Worm (Caenorhabditis elegans) whole organism, mixed stage, embryonic: ENCODE results near the gene F38B6.8.

Source experiments
- M03D4.4 ChIP-seq: sonication (generic microtip); optimal IDR thresholded peaks from 2 replicates; lab custom pipeline; 2017; ENCODE audit warnings: mild to moderate bottlenecking, missing genetic modification characterization, missing compliant biosample characterization
- bed-3 ChIP-seq: fragments of 200-800 bp; sonication (Bioruptor generic); optimal IDR thresholded peaks from 3 replicates; lab custom pipeline; 2018; ENCODE audit warnings: mild to moderate bottlenecking, missing genetic modification characterization, moderate library complexity, missing compliant biosample characterization
- ceh-39 ChIP-seq: fragments of 150-350 bp; optimal IDR thresholded peaks from 2 replicates; lab custom pipeline; 2014; ENCODE audit warnings: missing biosample characterization, missing genetic modification characterization
- ceh-43 ChIP-seq: fragments of 200-800 bp; sonication (Bioruptor generic); optimal IDR thresholded peaks from 2 replicates; lab custom pipeline; 2018; ENCODE audit warnings: mild to moderate bottlenecking, missing genetic modification characterization, moderate library complexity, missing compliant biosample characterization
- ceh-83 ChIP-seq: fragments of 200-800 bp; sonication (Bioruptor generic); optimal IDR thresholded peaks from 2 replicates; lab custom pipeline; 2018; ENCODE audit warnings: mild to moderate bottlenecking, missing genetic modification characterization, missing compliant biosample characterization
- ces-1 ChIP-seq: fragments of 150-350 bp; optimal IDR thresholded peaks from 2 replicates; lab custom pipeline; 2014; ENCODE audit warnings: missing biosample characterization, missing genetic modification reagents, missing genetic modification characterization
- cnd-1 ChIP-seq: fragments of 200-800 bp; sonication (Bioruptor generic); optimal IDR thresholded peaks from 2 replicates; lab custom pipeline; 2018; ENCODE audit warnings: mild to moderate bottlenecking, missing genetic modification characterization, missing compliant biosample characterization
- drap-1 ChIP-seq: fragments of 200-800 bp; sonication (Bioruptor generic); optimal IDR thresholded peaks from 3 replicates; lab custom pipeline; 2018; ENCODE audit warnings: mild to moderate bottlenecking, missing genetic modification characterization, missing compliant biosample characterization
- elt-1 ChIP-seq: sonication (generic microtip); optimal IDR thresholded peaks from 2 replicates; lab custom pipeline; 2017; ENCODE audit warnings: missing genetic modification characterization, mild to moderate bottlenecking, missing compliant biosample characterization, antibody characterized with exemption, moderate library complexity, borderline replicate concordance; ENCODE audit not compliant: insufficient read depth
- elt-3 ChIP-seq: fragments of 150-350 bp; optimal IDR thresholded peaks from 2 replicates; lab custom pipeline; 2014; ENCODE audit warnings: missing biosample characterization, missing genetic modification characterization
- flh-1 ChIP-seq: fragments of 200-800 bp; sonication (Bioruptor generic); optimal IDR thresholded peaks from 2 replicates; lab custom pipeline; 2018; ENCODE audit warnings: mild to moderate bottlenecking, missing genetic modification characterization, moderate library complexity, missing compliant biosample characterization
- ham-2 ChIP-seq: fragments of 200-800 bp; sonication (Bioruptor generic); optimal IDR thresholded peaks from 2 replicates; lab custom pipeline; 2018; ENCODE audit warnings: mild to moderate bottlenecking, missing genetic modification characterization, missing compliant biosample characterization
- hlh-1 ChIP-seq: fragments of 150-350 bp; optimal IDR thresholded peaks from 2 replicates; lab custom pipeline; 2014; ENCODE audit warnings: missing biosample characterization, missing genetic modification reagents, missing genetic modification characterization
- lin-32 ChIP-seq: fragments of 200-800 bp; sonication (Bioruptor generic); optimal IDR thresholded peaks from 2 replicates; lab custom pipeline; 2018; ENCODE audit warnings: mild to moderate bottlenecking, missing genetic modification characterization, missing compliant biosample characterization
- mab-5 ChIP-seq: fragments of 150-350 bp; optimal IDR thresholded peaks from 2 replicates; lab custom pipeline; 2014; ENCODE audit warnings: missing biosample characterization, missing genetic modification characterization
- mep-1 ChIP-seq: fragments of 150-350 bp; optimal IDR thresholded peaks from 2 replicates; lab custom pipeline; 2017; ENCODE audit warnings: missing biosample characterization, missing genetic modification reagents, missing genetic modification characterization, inconsistent platforms
- mls-2 ChIP-seq: sonication (generic microtip); optimal IDR thresholded peaks from 2 replicates; lab custom pipeline; 2016; ENCODE audit warnings: mild to moderate bottlenecking, missing genetic modification characterization, moderate library complexity, missing compliant biosample characterization
- nhr-12 ChIP-seq: fragments of 150-350 bp; optimal IDR thresholded peaks from 2 replicates; lab custom pipeline; 2014; ENCODE audit warnings: missing biosample characterization, missing genetic modification characterization
- nhr-2 ChIP-seq: fragments of 150-350 bp; optimal IDR thresholded peaks from 2 replicates; lab custom pipeline; 2014; ENCODE audit warnings: missing biosample characterization, missing genetic modification characterization
- nhr-237 ChIP-seq: fragments of 150-350 bp; optimal IDR thresholded peaks from 2 replicates; lab custom pipeline; 2014; ENCODE audit warnings: missing biosample characterization, missing genetic modification characterization
- nhr-28 ChIP-seq: fragments of 150-350 bp; optimal IDR thresholded peaks from 2 replicates; lab custom pipeline; 2014; ENCODE audit warnings: missing biosample characterization, missing genetic modification characterization
- nhr-76 ChIP-seq: sonication (generic microtip); optimal IDR thresholded peaks from 2 replicates; lab custom pipeline; 2017; ENCODE audit warnings: missing biosample characterization, missing genetic modification characterization
- pha-4 ChIP-seq: fragments of 150-350 bp; optimal IDR thresholded peaks from 2 replicates; lab custom pipeline; 2018; ENCODE audit warnings: missing biosample characterization, missing genetic modification reagents, missing genetic modification characterization
- sem-2 ChIP-seq: fragments of 200-800 bp; sonication (Bioruptor generic); optimal IDR thresholded peaks from 2 replicates; lab custom pipeline; 2018; ENCODE audit warnings: mild to moderate bottlenecking, missing genetic modification characterization, missing compliant biosample characterization
- snpc-4 ChIP-seq: fragments of 150-350 bp; optimal IDR thresholded peaks from 2 replicates; lab custom pipeline; 2014; ENCODE audit warnings: missing biosample characterization, missing genetic modification characterization
- tbx-8 ChIP-seq: fragments of 200-800 bp; sonication (Bioruptor generic); optimal IDR thresholded peaks from 2 replicates; lab custom pipeline; 2018; ENCODE audit warnings: mild to moderate bottlenecking, missing genetic modification characterization, moderate library complexity, missing compliant biosample characterization
- unc-120 ChIP-seq: sonication (generic microtip); optimal IDR thresholded peaks from 2 replicates; lab custom pipeline; 2017; ENCODE audit warnings: missing genetic modification characterization, missing compliant biosample characterization; ENCODE audit not compliant: poor library complexity, severe bottlenecking
- unc-39 ChIP-seq: fragments of 150-350 bp; optimal IDR thresholded peaks from 2 replicates; lab custom pipeline; 2014; ENCODE audit warnings: missing biosample characterization, missing genetic modification characterization
- unc-62 ChIP-seq: fragments of 150-350 bp; optimal IDR thresholded peaks from 2 replicates; lab custom pipeline; 2014; ENCODE audit warnings: missing biosample characterization, missing genetic modification reagents, missing genetic modification characterization
- zip-8 ChIP-seq: fragments of 150-350 bp; optimal IDR thresholded peaks from 2 replicates; lab custom pipeline; 2014; ENCODE audit warnings: missing biosample characterization, missing genetic modification characterization
- ztf-11 ChIP-seq: fragments of 150-350 bp; optimal IDR thresholded peaks from 2 replicates; lab custom pipeline; 2014; ENCODE audit warnings: missing biosample characterization, missing genetic modification characterization

F38B6.8 gene

ce11 chrX:6691653-6692052 is 9.1 kb upstream of the F38B6.8 start:
- TF ChIP-seq pha-4 (tag; lab: Kevin White, UChicago) (no peak), nhr-28 (no peak), ces-1 (GFP tag; lab: Kevin White, UChicago) (peak; percentile 93)

ce11 chrX:6689985-6690384 is 7.4 kb upstream of the F38B6.8 start, which contains the start of gene F38B6.6:
F38B6.6 (minus strand) TSS chrX:6690085.
- TF ChIP-seq lin-32 (GFP tag; lab: Kevin White, UChicago) (no peak), hlh-1 (tag; lab: Kevin White, UChicago) (no peak), drap-1 (no peak), unc-120 (tag; lab: Kevin White, UChicago) (no peak), ces-1 (GFP tag; lab: Kevin White, UChicago) (no peak), ceh-43 (GFP tag; lab: Kevin White, UChicago) (no peak), mls-2 (tag; lab: Kevin White, UChicago) (no peak)

ce11 chrX:6688953-6689562 is 6.5 kb upstream of the F38B6.8 start:
- no peak for TF ChIP-seq ces-1 (GFP tag; lab: Kevin White, UChicago)
- no peak for TF ChIP-seq nhr-12 (tag; lab: Kevin White, UChicago)
- no peak for TF ChIP-seq hlh-1 (tag; lab: Kevin White, UChicago)
- TF ChIP-seq nhr-237 (tag; lab: Kevin White, UChicago), result no peak
- TF ChIP-seq mep-1 (tag; lab: Kevin White, UChicago), result no peak
- peak; percentile 34 for TF ChIP-seq mls-2 (tag; lab: Kevin White, UChicago)
- TF ChIP-seq lin-32 (GFP tag; lab: Kevin White, UChicago), result peak; percentile 17
- no peak for TF ChIP-seq sem-2 (GFP tag; lab: Kevin White, UChicago)
- TF ChIP-seq zip-8, result peak; percentile 56
- no peak for TF ChIP-seq snpc-4 (tag; lab: Kevin White, UChicago)
- TF ChIP-seq, all 35 proteins: peak for 3

ce11 chrX:6687756-6688155 is 5.2 kb upstream of the F38B6.8 start:
- TF ChIP-seq ces-1 (GFP tag; lab: Kevin White, UChicago) (peak; percentile 37), nhr-76 (no peak)
- TF ChIP-seq, all 35 proteins: peak for 1

ce11 chrX:6687345-6687744 is 4.8 kb upstream of the F38B6.8 start:
- TF ChIP-seq unc-62 (GFP tag; lab: Kevin White, UChicago) (peak; percentile 6), zip-8 (no peak)

- TF ChIP-seq ceh-43 (GFP tag; lab: Kevin White, UChicago), result no peak
- TF ChIP-seq ham-2 (GFP tag; lab: Kevin White, UChicago), result no peak
- TF ChIP-seq pha-4 (tag; lab: Kevin White, UChicago), result no peak
- TF ChIP-seq nhr-28, result no peak
- no peak for TF ChIP-seq lin-32 (GFP tag; lab: Kevin White, UChicago)
- no peak for TF ChIP-seq ces-1 (GFP tag; lab: Kevin White, UChicago)
Measured at ce11 chrX:6674333-6674919, 8.2 kb downstream of the F38B6.8 start, which contains the start of gene F38B6.4. F38B6.4 (plus strand) TSS chrX:6674869.

ce11 chrX:6672519-6672918 is 10.1 kb downstream of the F38B6.8 start, which contains the start of gene col-172:
col-172 (plus strand) TSS chrX:6672819.
- TF ChIP-seq ztf-11 (tag; lab: Kevin White, UChicago) (no peak), mab-5 (tag; lab: Kevin White, UChicago) (no peak), snpc-4 (tag; lab: Kevin White, UChicago) (no peak), unc-62 (GFP tag; lab: Kevin White, UChicago) (no peak), ces-1 (GFP tag; lab: Kevin White, UChicago) (no peak), flh-1 (no peak)

ce11 chrX:6671717-6672116 is 10.9 kb downstream of the F38B6.8 start:
- TF ChIP-seq drap-1 (no peak), unc-39 (tag; lab: Kevin White, UChicago) (no peak), mls-2 (tag; lab: Kevin White, UChicago) (no peak), tbx-8 (GFP tag; lab: Kevin White, UChicago) (no peak), ceh-39 (tag; lab: Kevin White, UChicago) (no peak), elt-1 (tag; lab: Kevin White, UChicago) (no peak), cnd-1 (tag; lab: Kevin White, UChicago) (no peak), nhr-237 (tag; lab: Kevin White, UChicago) (no peak), elt-3 (tag; lab: Kevin White, UChicago) (no peak), bed-3 (GFP tag; lab: Kevin White, UChicago) (no peak), M03D4.4 (tag; lab: Kevin White, UChicago) (no peak), nhr-76 (no peak), ceh-83 (GFP tag; lab: Kevin White, UChicago) (no peak), nhr-2 (tag; lab: Kevin White, UChicago) (no peak)
